Fruit fly (Drosophila melanogaster): ENCODE measurements around the gene Pgant4.

Pgant4 gene

DNA sequence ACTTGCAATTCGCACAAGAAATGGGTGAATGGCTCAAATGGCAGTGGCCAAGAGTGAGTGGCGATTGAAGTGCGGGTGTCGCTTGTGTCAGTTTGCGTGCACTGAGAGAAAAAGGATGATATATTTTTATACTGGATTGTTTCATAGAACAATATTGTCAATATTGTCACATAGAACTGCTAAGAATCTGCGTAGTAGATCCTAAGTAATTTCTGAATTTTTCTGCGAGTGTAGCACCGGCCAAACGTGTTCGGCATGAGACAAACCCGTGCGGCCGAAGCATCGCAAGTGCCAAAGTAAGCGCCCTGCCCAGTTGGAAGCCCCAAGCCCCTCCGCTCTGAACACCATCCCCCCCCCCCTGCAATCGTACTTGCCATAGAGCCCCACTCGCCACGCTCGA, 32.1 kb upstream of the Pgant4 start (continued):
- TF ChIP-seq Sry-δ (GFP tag; optimal IDR thresholded peaks at IDR 0.05) (no peak), CG4360 (GFP tag; IDR thresholded peaks at IDR 0.05) (peak; percentile 53; the same call in 1 of the 2 replicates), CG12769 (tag; optimal IDR thresholded peaks at IDR 0.05) (peak; percentile 86), hbn (GFP tag; IDR thresholded peaks at IDR 0.05; ENCODE audit: partially characterized antibody) (no peak), Gsc (GFP tag; IDR thresholded peaks at IDR 0.05) (peak; percentile 54; the same call in 1 of the 2 replicates), Awh (GFP tag; IDR thresholded peaks at IDR 0.05) (peak; percentile 86), CG7357 (GFP tag; IDR thresholded peaks at IDR 0.05) (peak; percentile 61; the same call in 1 of the 3 replicates), CG11723 (GFP tag; optimal IDR thresholded peaks at IDR 0.05) (peak; percentile 35), CG8359 (GFP tag; optimal IDR thresholded peaks at IDR 0.05; ENCODE audit: borderline replicate concordance) (peak; percentile 25), CG1233 (GFP tag; optimal IDR thresholded peaks at IDR 0.05) (peak; percentile 44), CG18764 (GFP tag; optimal IDR thresholded peaks at IDR 0.05) (peak; percentile 49), CG15479 (GFP tag; optimal IDR thresholded peaks at IDR 0.05) (no peak), CG6272 (GFP tag; IDR thresholded peaks at IDR 0.05) (no peak), chinmo (GFP tag; IDR thresholded peaks at IDR 0.05; ENCODE audit: partially characterized antibody) (0 out of 4 replicates have a peak, but pooled peaks have one; percentile 30), Ptx1 (GFP tag; IDR thresholded peaks at IDR 0.05) (peak; percentile 82), ttk (GFP tag; IDR thresholded peaks at IDR 0.05) (peak; percentile 83), schlank (tag; optimal IDR thresholded peaks at IDR 0.05) (no peak), CG11695 (GFP tag; IDR thresholded peaks at IDR 0.05) (peak; percentile 69; the same call in 2 of the 3 replicates), NfI (GFP tag; optimal IDR thresholded peaks at IDR 0.05) (peak; percentile 29), dimm (GFP tag; IDR thresholded peaks at IDR 0.05) (peak; percentile 57), Atf6 (GFP tag; IDR thresholded peaks at IDR 0.05) (peak; percentile 54; the same call in 1 of the 2 replicates), pho (GFP tag; optimal IDR thresholded peaks at IDR 0.05) (no peak), CG2116 (GFP tag; optimal IDR thresholded peaks at IDR 0.05) (no peak), stwl (tag; optimal IDR thresholded peaks at IDR 0.05) (no peak), CG17568 (GFP tag; optimal IDR thresholded peaks at IDR 0.05) (no peak), gfzf (GFP tag; optimal IDR thresholded peaks at IDR 0.05) (no peak), CG16779 (GFP tag; IDR thresholded peaks at IDR 0.05) (0 out of 2 replicates have a peak, but pooled peaks have one; percentile 62), CG8089 (GFP tag; optimal IDR thresholded peaks at IDR 0.05) (peak; percentile 71), CG12744 (GFP tag; optimal IDR thresholded peaks at IDR 0.05) (no peak), Mes4 (GFP tag; optimal IDR thresholded peaks at IDR 0.05) (peak; percentile 28), exex (tag; optimal IDR thresholded peaks at IDR 0.05) (no peak), CG12942 (GFP tag; optimal IDR thresholded peaks at IDR 0.05) (peak; percentile 59), CG2120 (GFP tag; optimal IDR thresholded peaks at IDR 0.05) (peak; percentile 55), Hsf (GFP tag; optimal IDR thresholded peaks at IDR 0.05) (no peak), Doc2 (GFP tag; IDR thresholded peaks at IDR 0.05) (no peak), CG11085 (GFP tag; IDR thresholded peaks at IDR 0.05) (0 out of 2 replicates have a peak, but pooled peaks have one; percentile 21), Atf3 (GFP tag; optimal IDR thresholded peaks at IDR 0.05) (peak; percentile 34), CG3163 (GFP tag; optimal IDR thresholded peaks at IDR 0.05) (no peak), Hr78 (GFP tag; optimal IDR thresholded peaks at IDR 0.05) (no peak), unpg (GFP tag; optimal IDR thresholded peaks at IDR 0.05) (peak; percentile 61), Rfx (GFP tag; IDR thresholded peaks at IDR 0.05) (peak; percentile 75), CG1024 (GFP tag; IDR thresholded peaks at IDR 0.05) (peak; percentile 58; the same call in 1 of the 2 replicates), gt (GFP tag; IDR thresholded peaks at IDR 0.05) (0 out of 2 replicates have a peak, but pooled peaks have one; percentile 57), CG10147 (GFP tag; optimal IDR thresholded peaks at IDR 0.05) (no peak), CG14965 (GFP tag; optimal IDR thresholded peaks at IDR 0.05; ENCODE audit: borderline replicate concordance) (no peak), gsb (GFP tag; IDR thresholded peaks at IDR 0.05) (peak; percentile 34; the same call in 1 of the 2 replicates), HmgD (GFP tag; optimal IDR thresholded peaks at IDR 0.05) (no peak), zen (tag; optimal IDR thresholded peaks at IDR 0.05) (no peak), CG13296 (GFP tag; optimal IDR thresholded peaks at IDR 0.05) (peak; percentile 7), CG7372 (GFP tag; IDR thresholded peaks at IDR 0.05) (peak; percentile 70), dan (GFP tag; IDR thresholded peaks at IDR 0.05) (no peak)
